Worm (Caenorhabditis elegans) whole organism, L4 larva: ENCODE results near the gene srh-95.

ENCODE experiments used
- F10B5.3 ChIP-seq: sonication (generic microtip); optimal IDR thresholded peaks from 2 replicates; lab custom pipeline; 2016; ENCODE audit warnings: mild to moderate bottlenecking, missing genetic modification characterization, missing compliant biosample characterization
- ZK546.5 ChIP-seq, 2 experiments: sonication (generic microtip); optimal IDR thresholded peaks; 2 replicates each; lab custom pipeline; 2017; ENCODE audit warnings: missing biosample characterization in 2 of 2, missing genetic modification characterization in 2 of 2
- aha-1 ChIP-seq: fragments of 150-350 bp; peaks from one replicate; lab custom pipeline; 2014; ENCODE audit warnings: missing biosample characterization, missing genetic modification characterization
- ceh-82 ChIP-seq: sonication (generic microtip); optimal IDR thresholded peaks from 2 replicates; lab custom pipeline; 2017; ENCODE audit warnings: missing biosample characterization, missing genetic modification characterization
- daf-12 ChIP-seq: fragments of 150-350 bp; optimal IDR thresholded peaks from 2 replicates; lab custom pipeline; 2014; ENCODE audit warnings: missing biosample characterization, missing genetic modification reagents, missing genetic modification characterization
- daf-19 ChIP-seq: fragments of 200-800 bp; sonication (Bioruptor generic); conservative IDR thresholded peaks from 2 replicates; pipeline ENCODE4 v1.3.6; 2022; ENCODE audit warnings: missing genetic modification characterization, missing compliant biosample characterization
- daf-8 ChIP-seq: fragments of 200-800 bp; sonication (Bioruptor generic); IDR thresholded peaks from 2 replicates; pipeline ENCODE4 v1.3.6; 2022; ENCODE audit warnings: missing genetic modification characterization, missing compliant biosample characterization
- hlh-30 ChIP-seq: sonication (generic microtip); optimal IDR thresholded peaks from 2 replicates; lab custom pipeline; 2017; ENCODE audit warnings: antibody characterized with exemption, mild to moderate bottlenecking, missing genetic modification characterization, missing compliant biosample characterization; ENCODE audit not compliant: insufficient read depth
- lim-7 ChIP-seq: fragments of 200-800 bp; sonication (Bioruptor generic); IDR thresholded peaks from 2 replicates; pipeline ENCODE4 v1.3.6; 2022; ENCODE audit warnings: missing genetic modification characterization, missing compliant biosample characterization
- mdl-1 ChIP-seq, 2 experiments: fragments of 150-350 bp in 1 of 2; sonication (generic microtip) in 1 of 2; optimal IDR thresholded peaks; 2 replicates each; lab custom pipeline; 2014 to 2017; ENCODE audit warnings: missing biosample characterization in 2 of 2, missing genetic modification characterization in 2 of 2
- nhr-11 ChIP-seq: fragments of 150-350 bp; optimal IDR thresholded peaks from 2 replicates; lab custom pipeline; 2014; ENCODE audit warnings: missing biosample characterization, missing genetic modification characterization
- nhr-237 ChIP-seq: sonication (generic microtip); optimal IDR thresholded peaks from 2 replicates; lab custom pipeline; 2017; ENCODE audit warnings: missing biosample characterization, missing genetic modification characterization
- nhr-77 ChIP-seq: fragments of 150-350 bp; optimal IDR thresholded peaks from 2 replicates; lab custom pipeline; 2014; ENCODE audit warnings: missing biosample characterization, missing genetic modification characterization
- pha-4 ChIP-seq, 2 experiments: fragments of 150-350 bp in 1 of 2; fragments of 200-800 bp in 1 of 2; sonication (Bioruptor generic) in 1 of 2; IDR thresholded peaks in 1 of 2; optimal IDR thresholded peaks in 1 of 2; 2 replicates each; pipeline versions ENCODE4 v1.3.6 to Lab custom; 2014 to 2022; ENCODE audit warnings: missing genetic modification characterization in 2 of 2, missing genetic modification reagents in 2 of 2, missing biosample characterization in 1 of 2, missing compliant biosample characterization in 1 of 2

DNA sequence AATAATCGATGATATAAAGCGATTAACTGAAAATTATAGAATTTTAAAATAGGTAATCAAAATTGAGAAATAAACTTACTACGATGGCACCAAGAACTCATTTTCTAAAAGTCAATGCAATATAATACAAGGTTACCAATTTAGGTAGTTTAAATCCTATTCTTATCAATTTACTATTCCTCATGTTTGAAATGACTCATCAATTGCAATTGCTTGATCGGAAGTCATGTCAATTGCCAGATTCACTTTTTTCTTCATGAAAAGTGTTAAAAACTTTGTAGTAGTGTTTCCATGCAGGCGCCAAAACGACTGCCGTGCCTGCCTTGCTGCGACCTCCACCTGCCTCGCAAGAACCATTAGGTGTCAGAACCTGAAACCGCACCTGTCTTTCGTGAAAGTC is 20.1 kb upstream of the srh-95 start, which contains the start of gene F11A5.13:
- no peak for TF ChIP-seq lim-7 (GFP tag; lab: Robert Waterston, UW)
- no peak for TF ChIP-seq hlh-30 (tag; lab: Kevin White, UChicago)
- no peak for TF ChIP-seq ceh-82 (tag; lab: Kevin White, UChicago)
- TF ChIP-seq daf-8 (GFP tag; lab: Robert Waterston, UW), result no peak
- no peak for TF ChIP-seq ZK546.5 (tag; optimal IDR thresholded peaks at IDR 0.05; lab: Kevin White, UChicago)
- TF ChIP-seq nhr-237 (tag; lab: Kevin White, UChicago), result no peak
- no peak for TF ChIP-seq nhr-77 (tag; lab: Kevin White, UChicago)
- no peak for TF ChIP-seq daf-19
- no peak for TF ChIP-seq F10B5.3 (tag; lab: Kevin White, UChicago)
- no peak for TF ChIP-seq pha-4 (GFP tag; IDR thresholded peaks at IDR 0.05; lab: Robert Waterston, UW)
- no peak for TF ChIP-seq pha-4 (tag; optimal IDR thresholded peaks at IDR 0.05; lab: Kevin White, UChicago)
- no peak for TF ChIP-seq aha-1
- TF ChIP-seq nhr-11 (tag; lab: Kevin White, UChicago), result no peak
- no peak for TF ChIP-seq mdl-1 (tag; optimal IDR thresholded peaks at IDR 0.05; lab: Kevin White, UChicago)
- no peak for TF ChIP-seq daf-12 (tag; lab: Kevin White, UChicago)
